Worm (Caenorhabditis elegans): ENCODE measurements around the gene eri-12.
"Not testable (repeated sequence)": the region's sequence is repeated elsewhere in the genome, so short reads cannot be mapped to it uniquely, and the experiment has no call there.

ce11 chrIV:12138093-12138492 lies 18.5 kb upstream of the eri-12 start, which contains the start of gene B0001.4:
- TF ChIP-seq ref-2, elt-2, lin-11 (tag; optimal IDR thresholded peaks at IDR 0.05): not testable (repeated sequence)
